Fruit fly (Drosophila melanogaster) whole organism, pupa: Measurements from ENCODE around the gene CG8630.

Source experiments
- CG10348 ChIP-seq: fragments of 200-800 bp; sonication (Bioruptor generic); IDR thresholded peaks from 2 replicates; pipeline ENCODE4 v1.3.6; 2022; ENCODE audit warnings: missing biosample characterization, missing genetic modification characterization
- CG12605 ChIP-seq: fragments of 200-800 bp; sonication (Bioruptor generic); IDR thresholded peaks from 2 replicates; pipeline ENCODE4 v1.3.6; 2022; ENCODE audit warnings: missing biosample characterization, missing genetic modification characterization
- CG13204 ChIP-seq: fragments of 200-800 bp; sonication (Bioruptor generic); optimal IDR thresholded peaks from 2 replicates; lab custom pipeline; 2018; ENCODE audit warnings: missing biosample characterization, mild to moderate bottlenecking, missing genetic modification characterization, moderate library complexity
- CG14655 ChIP-seq: fragments of 200-800 bp; sonication (Bioruptor generic); optimal IDR thresholded peaks from 3 replicates; lab custom pipeline; 2017; ENCODE audit warnings: mild to moderate bottlenecking, missing biosample characterization, missing genetic modification reagents, missing genetic modification characterization
- CG15710 ChIP-seq: fragments of 200-800 bp; sonication (Bioruptor generic); optimal IDR thresholded peaks from 2 replicates; lab custom pipeline; 2018; ENCODE audit warnings: missing biosample characterization, mild to moderate bottlenecking, missing genetic modification characterization, moderate library complexity
- CG17806 ChIP-seq: fragments of 200-800 bp; sonication (Bioruptor generic); optimal IDR thresholded peaks from 2 replicates; lab custom pipeline; 2018; ENCODE audit warnings: missing biosample characterization, mild to moderate bottlenecking, missing genetic modification characterization, moderate library complexity
- CG32121 ChIP-seq: fragments of 200-800 bp; sonication (Bioruptor generic); IDR thresholded peaks from 2 replicates; pipeline ENCODE4 v1.3.6; 2022; ENCODE audit warnings: missing biosample characterization, missing genetic modification characterization
- CG34367 ChIP-seq: fragments of 200-800 bp; sonication (Bioruptor generic); optimal IDR thresholded peaks from 2 replicates; lab custom pipeline; 2018; ENCODE audit warnings: missing biosample characterization, mild to moderate bottlenecking, missing genetic modification characterization
- CG4496 ChIP-seq: fragments of 200-800 bp; sonication (Bioruptor generic); IDR thresholded peaks from 3 replicates; pipeline ENCODE4 v1.3.6; 2022; ENCODE audit warnings: missing biosample characterization, missing genetic modification characterization
- CG8159 ChIP-seq: fragments of 200-800 bp; sonication (Bioruptor generic); optimal IDR thresholded peaks from 3 replicates; lab custom pipeline; 2018; ENCODE audit warnings: missing biosample characterization, mild to moderate bottlenecking, missing genetic modification characterization, moderate library complexity
- CG8301 ChIP-seq: fragments of 200-800 bp; sonication (Bioruptor generic); optimal IDR thresholded peaks from 2 replicates; lab custom pipeline; 2018; ENCODE audit warnings: missing biosample characterization, mild to moderate bottlenecking, missing genetic modification characterization
- CG9948 ChIP-seq: fragments of 200-800 bp; sonication (Bioruptor generic); optimal IDR thresholded peaks from 2 replicates; lab custom pipeline; 2018; ENCODE audit warnings: missing biosample characterization, mild to moderate bottlenecking, missing genetic modification characterization, moderate library complexity
- D1 ChIP-seq: fragments of 200-800 bp; sonication (Bioruptor generic); optimal IDR thresholded peaks from 2 replicates; lab custom pipeline; 2018; ENCODE audit warnings: missing biosample characterization, mild to moderate bottlenecking, missing genetic modification characterization, moderate library complexity
- EcR ChIP-seq: fragments of 200-800 bp; sonication (Bioruptor generic); optimal IDR thresholded peaks from 3 replicates; lab custom pipeline; 2019; ENCODE audit warnings: missing biosample characterization, missing genetic modification characterization, mild to moderate bottlenecking, moderate library complexity, missing genetic modification reagents
- Ets98B ChIP-seq: fragments of 200-800 bp; sonication (Bioruptor generic); IDR thresholded peaks from 2 replicates; pipeline ENCODE4 v1.3.6; 2022; ENCODE audit warnings: missing biosample characterization, missing genetic modification characterization
- Pif1A ChIP-seq: fragments of 200-800 bp; sonication (Bioruptor generic); optimal IDR thresholded peaks from 3 replicates; lab custom pipeline; 2016; ENCODE audit warnings: missing biosample characterization, missing genetic modification characterization
- Pif1B ChIP-seq: fragments of 200-800 bp; sonication (Bioruptor generic); optimal IDR thresholded peaks from 3 replicates; lab custom pipeline; 2016; ENCODE audit warnings: missing biosample characterization, missing genetic modification characterization
- Snoo ChIP-seq: fragments of 200-800 bp; sonication (Bioruptor generic); optimal IDR thresholded peaks from 3 replicates; lab custom pipeline; 2017; ENCODE audit warnings: missing biosample characterization, mild to moderate bottlenecking, missing genetic modification characterization, inconsistent platforms
- fd96Ca ChIP-seq: fragments of 200-800 bp; sonication (Bioruptor generic); IDR thresholded peaks from 3 replicates; pipeline ENCODE4 v1.3.6; 2022; ENCODE audit warnings: missing biosample characterization, missing genetic modification characterization
- gl ChIP-seq: fragments of 200-800 bp; sonication (Bioruptor generic); optimal IDR thresholded peaks from 2 replicates; lab custom pipeline; 2018; ENCODE audit warnings: missing biosample characterization, mild to moderate bottlenecking, missing genetic modification characterization
- rn ChIP-seq: fragments of 200-800 bp; sonication (Bioruptor generic); IDR thresholded peaks from 2 replicates; pipeline ENCODE4 v1.3.6; 2022; ENCODE audit warnings: missing biosample characterization, missing genetic modification characterization

CG8630 gene

dm6 chr3R:13279419-13279818 is at the start of gene CG8630:
CG8630 (plus strand) TSS chr3R:13279721.
- 0 out of 3 replicates have a peak, but pooled peaks have one; percentile 12 for TF ChIP-seq CG4496 (GFP tag; lab: Robert Waterston, UW)
- TF ChIP-seq CG32121 (GFP tag; lab: Robert Waterston, UW): no peak
- no peak for TF ChIP-seq D1
- no peak for TF ChIP-seq Snoo (tag; lab: Kevin White, UChicago)

- TF ChIP-seq D1 (no peak), CG9948 (tag; lab: Kevin White, UChicago) (no peak), CG17806 (tag; lab: Kevin White, UChicago) (no peak), gl (tag; lab: Kevin White, UChicago) (no peak), Pif1A (GFP tag; lab: Kevin White, UChicago) (no peak), fd96Ca (no peak), CG8159 (tag; lab: Kevin White, UChicago) (no peak), Pif1B (GFP tag; lab: Kevin White, UChicago) (no peak), CG15710 (tag; lab: Kevin White, UChicago) (no peak), CG10348 (GFP tag; lab: Robert Waterston, UW) (no peak), CG4496 (GFP tag; lab: Robert Waterston, UW) (no peak), CG32121 (GFP tag; lab: Robert Waterston, UW) (no peak), CG34367 (no peak)
Observed at dm6 chr3R:13231184-13231583, 48.3 kb upstream of the CG8630 start.

DNA sequence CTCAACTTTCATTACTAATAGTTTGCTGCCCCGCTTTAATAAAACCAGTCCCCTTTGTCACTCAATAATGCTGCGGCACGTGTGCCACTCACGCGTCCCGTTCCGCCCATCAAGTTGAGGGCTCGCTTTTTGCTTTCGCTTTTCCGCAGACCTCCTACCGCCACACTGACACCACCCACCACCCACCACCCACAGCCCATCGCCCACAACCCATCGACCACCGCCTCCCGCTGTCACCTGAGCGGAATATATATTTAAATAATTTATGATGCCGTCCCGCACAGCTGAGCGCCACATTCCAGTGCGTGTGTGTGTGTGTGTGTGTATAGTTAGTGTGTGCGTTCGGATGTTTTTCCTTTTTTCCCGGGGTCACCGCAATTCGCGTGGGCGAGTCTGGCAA is 37.8 kb upstream of the CG8630 start:
- TF ChIP-seq D1 (no peak), fd96Ca (0 out of 3 replicates have a peak, but pooled peaks have one; percentile 10)

DNA sequence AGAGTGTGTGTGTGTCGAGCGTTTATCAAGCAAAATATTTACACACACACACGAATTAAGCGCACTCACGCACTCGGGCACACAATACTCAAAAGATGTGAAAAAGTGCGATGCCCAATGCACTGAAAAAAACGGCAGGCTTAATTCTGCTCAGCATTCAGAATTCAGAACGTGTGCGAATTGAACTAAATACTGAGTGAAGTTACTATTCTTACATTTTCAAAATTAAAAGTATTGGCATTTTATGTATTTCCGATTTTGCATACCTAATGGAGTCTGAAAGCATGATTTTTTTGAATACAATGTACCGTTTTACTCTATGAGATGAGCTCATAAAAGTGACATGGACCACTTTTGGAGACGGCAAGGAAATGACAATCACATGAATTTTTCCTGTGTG is 22.4 kb upstream of the CG8630 start:
- TF ChIP-seq Pif1B (GFP tag; lab: Kevin White, UChicago) (no peak), CG12605 (GFP tag; lab: Robert Waterston, UW) (no peak), CG13204 (no peak), EcR (no peak), CG34367 (no peak), CG17806 (tag; lab: Kevin White, UChicago) (no peak), Pif1A (GFP tag; lab: Kevin White, UChicago) (peak; percentile 26), CG10348 (GFP tag; lab: Robert Waterston, UW) (no peak), CG14655 (GFP tag; lab: Kevin White, UChicago) (peak; percentile 27), rn (GFP tag; lab: Robert Waterston, UW) (no peak), CG15710 (tag; lab: Kevin White, UChicago) (no peak), fd96Ca (no peak), gl (tag; lab: Kevin White, UChicago) (no peak), D1 (no peak)

DNA sequence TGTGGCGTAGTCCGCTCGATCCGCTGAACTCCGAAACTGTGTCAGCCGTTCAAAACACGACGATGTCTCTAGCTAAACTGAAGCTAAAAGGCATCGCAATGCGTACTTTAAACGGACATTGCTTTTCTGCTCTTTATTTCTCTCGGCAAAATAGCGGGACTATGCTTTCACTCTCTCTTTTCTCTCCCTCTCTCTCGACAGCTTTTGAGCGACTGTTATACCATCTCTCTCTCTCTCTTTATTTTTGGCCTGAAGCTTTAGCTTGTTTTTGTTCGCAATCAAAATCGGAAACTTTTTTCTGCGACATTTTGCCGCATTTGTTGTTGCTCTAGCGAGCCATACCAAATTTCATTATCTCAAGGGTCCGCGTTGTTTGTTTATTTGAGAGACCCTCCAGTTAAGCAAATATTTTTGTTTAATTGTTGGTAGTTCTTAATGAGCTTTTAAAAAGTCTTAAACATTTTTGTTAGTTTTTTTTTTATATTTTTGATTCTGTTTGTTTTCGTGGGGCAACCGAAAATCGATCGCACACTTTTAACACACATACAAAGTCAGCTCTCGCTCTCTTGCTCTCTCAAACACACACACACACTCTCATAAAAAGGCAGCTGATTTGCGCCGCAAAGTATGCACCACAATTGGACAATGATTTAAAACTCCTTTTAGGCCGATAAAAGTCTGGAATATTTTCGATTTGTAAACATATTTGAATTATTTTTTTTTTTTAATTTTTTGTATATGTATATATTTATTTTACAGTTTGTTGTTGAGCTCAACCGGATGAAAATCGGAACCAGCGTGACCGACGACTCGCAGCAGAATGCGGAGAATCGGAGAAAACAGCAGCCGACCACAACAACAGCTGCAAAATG is 20.6 kb upstream of the CG8630 start, which contains the start of gene Ace:
Ace (minus strand) TSS at position 822 of the 872 bp plus-strand sequence.
- TF ChIP-seq fd96Ca (no peak), Pif1B (GFP tag; lab: Kevin White, UChicago) (peak; percentile 7)

- peak; percentile 37 for TF ChIP-seq D1
- no peak for TF ChIP-seq CG13204
- TF ChIP-seq CG8159 (tag; lab: Kevin White, UChicago): no peak
- TF ChIP-seq CG8301: no peak
- TF ChIP-seq EcR: peak; percentile 97
- TF ChIP-seq CG32121 (GFP tag; lab: Robert Waterston, UW): no peak
- no peak for TF ChIP-seq CG9948 (tag; lab: Kevin White, UChicago)
- TF ChIP-seq CG17806 (tag; lab: Kevin White, UChicago): no peak
- TF ChIP-seq Snoo (tag; lab: Kevin White, UChicago): peak; percentile 14
- no peak for TF ChIP-seq CG34367
- no peak for TF ChIP-seq CG14655 (GFP tag; lab: Kevin White, UChicago)
- TF ChIP-seq CG10348 (GFP tag; lab: Robert Waterston, UW): no peak
- peak; percentile 51; the same call in 1 of the 3 replicates for TF ChIP-seq fd96Ca
- peak; percentile 48; the same call in 1 of the 2 replicates for TF ChIP-seq Ets98B
- no peak for TF ChIP-seq rn (GFP tag; lab: Robert Waterston, UW)
- TF ChIP-seq CG4496 (GFP tag; lab: Robert Waterston, UW): no peak; the same call in 2 of the 3 replicates
- TF ChIP-seq Pif1A (GFP tag; lab: Kevin White, UChicago): no peak
- peak; percentile 92 for TF ChIP-seq CG12605 (GFP tag; lab: Robert Waterston, UW)
Observed at dm6 chr3R:13260114-13260673, 19.3 kb upstream of the CG8630 start, which contains the start of gene CG11686. CG11686 (plus strand) TSS chr3R:13260356.
